Worm (Caenorhabditis elegans) whole organism, mixed stage, embryonic: Measurements from ENCODE around the gene F10E9.3.

Experiments used
- elt-3 ChIP-seq: fragments of 150-350 bp; optimal IDR thresholded peaks from 2 replicates; lab custom pipeline; 2014; ENCODE audit warnings: missing biosample characterization, missing genetic modification characterization
- nhr-28 ChIP-seq: fragments of 150-350 bp; optimal IDR thresholded peaks from 2 replicates; lab custom pipeline; 2014; ENCODE audit warnings: missing biosample characterization, missing genetic modification characterization
- pha-4 ChIP-seq: fragments of 150-350 bp; optimal IDR thresholded peaks from 2 replicates; lab custom pipeline; 2018; ENCODE audit warnings: missing biosample characterization, missing genetic modification reagents, missing genetic modification characterization
- unc-62 ChIP-seq: fragments of 150-350 bp; optimal IDR thresholded peaks from 2 replicates; lab custom pipeline; 2014; ENCODE audit warnings: missing biosample characterization, missing genetic modification reagents, missing genetic modification characterization
- ztf-11 ChIP-seq: fragments of 150-350 bp; optimal IDR thresholded peaks from 2 replicates; lab custom pipeline; 2014; ENCODE audit warnings: missing biosample characterization, missing genetic modification characterization

ce11 chrIII:8289181-8289580 is 21.6 kb upstream of the F10E9.3 start:
- TF ChIP-seq unc-62 (GFP tag; lab: Kevin White, UChicago) (no peak), pha-4 (tag; lab: Kevin White, UChicago) (no peak), ztf-11 (no peak), elt-3 (tag; lab: Kevin White, UChicago) (no peak), nhr-28 (tag; lab: Kevin White, UChicago) (no peak)
